Fruit fly (Drosophila melanogaster) ovary, adult (tissue): ENCODE data around the gene Naa20B.

ENCODE experiments used
- CG17801 ChIP-seq: fragments of 200-800 bp; optimal IDR thresholded peaks from 2 replicates; lab custom pipeline; 2019; ENCODE audit warnings: missing biosample characterization, mild to moderate bottlenecking, missing genetic modification characterization, moderate library complexity; ENCODE audit not compliant: partially characterized antibody

The Naa20B gene

DNA sequence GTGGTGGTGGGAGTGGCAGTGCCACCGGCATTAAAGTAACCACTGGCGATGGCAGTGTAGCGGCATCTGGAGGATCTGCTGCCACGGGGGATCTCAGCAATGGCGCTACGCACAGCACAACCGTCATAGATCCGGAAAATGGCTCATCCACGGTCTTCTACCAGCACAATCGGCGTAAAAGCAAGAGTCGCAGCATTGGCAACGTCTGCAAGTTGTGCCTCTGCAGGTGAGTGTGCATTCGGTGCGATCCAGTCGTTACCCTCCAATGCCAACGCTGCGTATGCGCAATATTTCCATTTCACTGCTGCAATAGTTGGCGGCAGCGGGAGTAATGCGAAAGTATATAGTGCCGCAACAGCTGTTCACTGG lies 33.8 kb downstream of the Naa20B start:
- TF ChIP-seq CG17801 (GFP tag; lab: Kevin White, UChicago), result no peak

DNA sequence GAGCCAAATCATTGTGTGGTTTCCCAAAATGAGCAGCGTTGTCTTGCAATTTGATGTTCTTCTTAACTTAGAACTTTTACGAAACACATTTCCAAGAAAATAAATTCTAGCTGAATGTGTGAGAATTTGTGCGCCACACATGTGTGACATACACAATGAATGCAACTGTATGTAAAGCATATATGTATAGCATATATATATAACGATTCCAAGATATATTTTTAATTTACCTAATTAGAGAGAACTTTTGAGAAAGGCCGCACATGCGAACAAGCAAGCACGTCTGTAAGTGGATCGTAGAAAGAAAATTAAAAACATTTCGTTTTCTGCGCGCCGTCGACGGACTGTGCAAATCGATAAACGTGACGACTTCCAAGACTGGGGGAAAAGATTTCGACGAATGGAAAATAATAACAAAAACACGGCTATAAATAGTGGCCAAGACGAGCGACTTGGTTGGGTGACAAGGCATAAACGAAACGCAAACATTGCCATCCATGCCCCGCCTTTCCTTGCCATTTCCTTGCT lies 34.7 kb downstream of the Naa20B start:
- no peak for TF ChIP-seq CG17801 (GFP tag; lab: Kevin White, UChicago)

DNA sequence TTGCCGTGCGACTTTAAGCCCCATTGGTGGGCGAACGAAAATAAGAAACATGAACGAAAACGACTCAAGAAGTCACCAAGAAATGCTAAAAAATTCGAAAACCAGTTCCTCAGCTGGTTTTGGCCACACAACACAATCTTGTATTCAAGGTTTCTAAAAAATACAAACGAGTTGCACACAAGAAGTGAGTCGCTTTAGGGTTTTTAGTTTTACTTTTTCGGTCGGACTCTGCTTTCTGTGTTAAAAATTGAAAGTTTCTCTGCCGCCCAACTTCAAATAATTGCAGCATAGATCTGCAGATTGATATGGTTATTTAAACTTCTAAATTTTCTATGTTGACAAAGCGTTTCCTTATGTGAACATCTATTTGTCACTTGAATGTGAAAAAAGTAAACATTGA lies 35.3 kb downstream of the Naa20B start, which contains the start of gene CG16824:
Gene CG16824, plus strand, starts transcription at position 384 of the 400 bp plus-strand sequence.
- TF ChIP-seq CG17801 (GFP tag; lab: Kevin White, UChicago), result no peak

DNA sequence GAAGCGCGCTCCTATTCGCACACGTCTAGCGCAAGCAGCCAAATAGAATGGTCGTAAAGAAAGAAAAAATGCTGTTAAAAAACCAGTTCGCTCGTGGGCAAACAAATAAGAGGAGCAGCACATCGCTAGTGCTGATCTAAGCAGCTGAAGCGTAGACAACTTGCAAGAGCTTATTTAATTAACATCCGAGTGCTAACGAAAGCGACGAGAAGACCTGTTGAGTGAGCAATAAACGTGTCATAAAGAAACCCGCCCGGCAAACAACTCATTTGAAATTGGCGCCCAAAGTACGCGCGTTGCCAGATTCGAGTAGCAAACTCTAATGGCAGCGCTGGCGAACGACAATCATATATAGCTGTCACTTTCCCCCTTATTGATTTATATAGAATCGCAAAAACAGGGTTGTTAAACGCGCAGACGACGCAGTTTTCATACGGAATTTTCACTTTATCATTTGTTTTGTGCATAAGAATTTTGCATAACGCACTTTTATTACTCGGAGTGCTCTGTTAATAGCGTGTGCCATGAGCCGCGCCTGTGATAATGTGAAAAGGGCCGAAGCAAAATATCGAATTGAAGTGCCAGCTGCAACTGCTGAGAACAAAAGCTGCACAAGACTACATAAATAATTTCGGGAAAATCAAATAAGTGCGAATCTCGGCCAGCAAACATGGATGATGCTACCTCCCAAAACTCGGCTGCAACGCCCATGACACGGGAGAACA lies 38.9 kb downstream of the Naa20B start:
- TF ChIP-seq CG17801 (GFP tag; lab: Kevin White, UChicago), result no peak

DNA sequence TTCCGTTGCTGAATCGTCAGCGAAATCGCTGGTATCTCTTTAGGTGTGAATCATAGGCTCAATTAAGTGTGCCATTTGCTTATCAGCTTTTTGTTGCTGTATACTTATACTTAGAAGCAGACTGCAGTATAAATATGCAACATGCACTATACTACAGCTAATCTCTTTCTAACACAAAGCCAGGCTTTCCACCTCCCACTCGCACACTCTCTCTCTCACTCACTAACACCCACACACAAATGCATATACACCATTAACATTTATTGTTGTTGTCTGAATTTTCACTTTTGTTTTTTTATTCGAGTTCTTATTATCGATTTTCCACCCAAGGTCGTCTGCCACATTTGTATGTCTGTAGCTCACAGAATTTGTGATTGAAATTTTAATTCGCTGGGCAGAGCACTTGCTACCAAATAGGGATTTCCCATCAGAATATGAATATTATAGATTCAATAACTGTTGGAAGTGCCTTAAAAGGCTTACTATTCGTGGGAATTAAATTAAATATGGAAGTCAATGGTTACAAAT lies 39.5 kb downstream of the Naa20B start:
- no peak for TF ChIP-seq CG17801 (GFP tag; lab: Kevin White, UChicago)

DNA sequence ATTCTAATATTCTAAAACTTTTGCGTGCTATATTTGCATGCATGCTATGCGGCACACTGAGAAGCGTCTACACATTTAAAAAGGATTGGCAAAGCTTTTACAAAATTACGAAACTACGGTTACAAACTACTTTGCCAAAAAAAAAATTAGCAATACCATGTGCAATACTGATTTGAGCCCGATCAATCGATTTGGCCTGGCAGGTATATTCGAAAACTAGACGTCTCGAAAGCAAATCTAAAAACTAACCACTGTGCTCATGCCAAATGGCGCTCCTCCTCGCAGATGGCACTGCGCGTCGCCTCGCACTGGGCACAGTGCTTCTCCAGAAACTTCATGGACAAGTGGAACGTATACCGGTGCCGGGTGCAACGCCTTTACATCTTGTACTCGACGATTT lies 47.2 kb downstream of the Naa20B start, which contains the start of gene CG16825:
Gene CG16825, plus strand, starts transcription at position 301 of the 400 bp plus-strand sequence.
- TF ChIP-seq CG17801 (GFP tag; lab: Kevin White, UChicago), result no peak

DNA sequence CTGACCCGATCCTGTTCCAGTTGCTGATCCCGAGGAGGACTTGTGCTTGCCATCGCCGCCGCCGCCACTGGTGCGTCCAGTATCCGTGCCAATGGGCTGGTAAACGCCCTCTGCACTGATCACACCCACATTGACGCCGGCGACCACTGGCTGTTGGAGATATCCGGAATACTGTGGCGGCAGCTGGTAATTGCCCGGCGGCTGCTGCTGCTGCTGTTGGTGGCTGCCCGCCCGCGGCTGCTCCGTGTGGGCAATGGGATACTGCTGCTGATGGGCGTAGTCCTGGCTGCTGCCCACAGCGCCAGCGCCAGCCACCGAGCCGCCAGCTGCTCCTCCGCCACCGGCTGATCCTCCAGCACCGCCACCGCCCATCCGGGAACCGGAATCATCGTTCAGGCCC lies 47.7 kb downstream of the Naa20B start:
- no peak for TF ChIP-seq CG17801 (GFP tag; lab: Kevin White, UChicago)

DNA sequence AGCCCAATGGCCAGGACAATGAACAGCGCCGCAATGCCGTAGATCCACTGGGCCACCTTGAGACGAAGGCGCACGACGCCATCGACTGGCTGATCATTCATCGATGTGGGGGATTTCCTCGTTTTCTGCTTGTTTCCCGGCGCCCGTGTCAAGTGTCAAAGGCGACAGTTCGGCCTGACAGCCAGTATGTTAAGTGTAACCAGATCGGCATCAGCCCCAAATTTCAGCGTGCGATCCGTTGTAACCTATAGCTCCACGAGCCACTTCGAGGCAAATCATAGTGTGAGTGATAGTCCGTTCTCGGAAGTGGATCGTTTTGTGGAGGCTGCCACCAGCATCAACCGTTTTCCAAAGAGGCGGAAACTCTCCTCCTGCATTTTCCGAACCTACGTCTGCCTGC lies 49.4 kb downstream of the Naa20B start, which contains the start of gene CG43779:
Gene CG43779, minus strand, starts transcription at position 101 of the 400 bp plus-strand sequence.
- TF ChIP-seq CG17801 (GFP tag; lab: Kevin White, UChicago), result no peak
